Fruit fly (Drosophila melanogaster): ENCODE results near the gene CG42857.
A peak's percentile ranks its signal among the peaks of the same experiment; 100 is the strongest.

Gene CG42857

DNA sequence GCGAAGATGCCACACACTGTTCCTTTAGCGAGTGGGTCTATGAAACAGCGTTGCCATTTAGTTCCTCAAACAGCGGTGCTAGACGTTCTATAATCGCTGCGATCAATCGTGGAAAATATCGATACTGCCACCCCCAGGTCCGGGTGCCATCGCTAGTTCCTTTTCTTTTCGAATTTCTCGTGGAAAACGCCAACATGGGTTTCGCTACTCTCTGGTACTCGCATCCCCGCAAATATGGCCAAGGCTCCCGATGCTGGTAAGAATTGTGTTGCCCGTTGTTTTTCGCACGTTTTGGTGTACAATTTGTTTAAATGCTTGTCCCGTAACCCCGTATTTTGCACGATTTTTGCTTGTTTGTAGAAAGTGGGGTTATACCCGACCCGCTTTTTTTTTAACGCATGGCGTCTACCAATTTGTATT lies 43.0 kb downstream of the CG42857 start, which contains the start of gene RpS29 (continued):
- TF ChIP-seq CG16815 (GFP tag; optimal IDR thresholded peaks at IDR 0.05) (peak; percentile 2), fd64A (GFP tag; optimal IDR thresholded peaks at IDR 0.05) (peak; percentile 59), CG6272 (GFP tag; IDR thresholded peaks at IDR 0.05) (peak; percentile 83), Oaz (GFP tag; IDR thresholded peaks at IDR 0.05) (peak; percentile 31; the same call in 1 of the 2 replicates), CG2678 (tag; optimal IDR thresholded peaks at IDR 0.05) (peak; percentile 68), CG12659 (GFP tag; optimal IDR thresholded peaks at IDR 0.05) (peak; percentile 92), CG4360 (GFP tag; IDR thresholded peaks at IDR 0.05) (no peak), CG9215 (GFP tag; IDR thresholded peaks at IDR 0.05) (peak; percentile 58; the same call in 1 of the 2 replicates), Bdp1 (GFP tag; optimal IDR thresholded peaks at IDR 0.05) (peak; percentile 76), CkIIα-i1 (GFP tag; IDR thresholded peaks at IDR 0.05) (0 out of 2 replicates have a peak, but pooled peaks have one; percentile 33), prd (optimal IDR thresholded peaks at IDR 0.05) (no peak), prd (GFP tag; IDR thresholded peaks at IDR 0.05) (peak; percentile 76), CG11695 (GFP tag; IDR thresholded peaks at IDR 0.05) (peak; percentile 47; the same call in 2 of the 3 replicates), fu2 (GFP tag; optimal IDR thresholded peaks at IDR 0.05) (peak; percentile 84), tx (GFP tag; optimal IDR thresholded peaks at IDR 0.05) (peak; percentile 80), CG11093 (GFP tag; IDR thresholded peaks at IDR 0.05) (no peak), tgo (GFP tag; IDR thresholded peaks at IDR 0.05) (peak; percentile 65), CG10147 (GFP tag; optimal IDR thresholded peaks at IDR 0.05) (peak; percentile 58), Sry-δ (GFP tag; optimal IDR thresholded peaks at IDR 0.05) (peak; percentile 100), CG13296 (GFP tag; optimal IDR thresholded peaks at IDR 0.05) (peak; percentile 90), lab (GFP tag; optimal IDR thresholded peaks at IDR 0.05) (peak; percentile 93), shn (GFP tag; optimal IDR thresholded peaks at IDR 0.05) (peak; percentile 88), HLH3B (GFP tag; IDR thresholded peaks at IDR 0.05) (peak; percentile 73), Hr39 (optimal IDR thresholded peaks at IDR 0.05) (no peak), Bteb2 (GFP tag; optimal IDR thresholded peaks at IDR 0.05) (peak; percentile 76), pfk (GFP tag; optimal IDR thresholded peaks at IDR 0.05) (peak; percentile 77), her (GFP tag; optimal IDR thresholded peaks at IDR 0.05) (peak; percentile 89), p53 (GFP tag; optimal IDR thresholded peaks at IDR 0.05) (peak; percentile 83), TFAM (GFP tag; optimal IDR thresholded peaks at IDR 0.05) (no peak), knrl (GFP tag; IDR thresholded peaks at IDR 0.05; ENCODE audit: partially characterized antibody) (peak; percentile 95), CG32767 (GFP tag; IDR thresholded peaks at IDR 0.05) (peak; percentile 57; the same call in 1 of the 2 replicates), NFAT (GFP tag; IDR thresholded peaks at IDR 0.05) (peak; percentile 94), CG12155 (GFP tag; optimal IDR thresholded peaks at IDR 0.05) (peak; percentile 97), Gug (GFP tag; IDR thresholded peaks at IDR 0.05) (peak; percentile 87), zfh1 (GFP tag; IDR thresholded peaks at IDR 0.05) (peak; percentile 84), sc (optimal IDR thresholded peaks at IDR 0.05) (no peak), sc (GFP tag; optimal IDR thresholded peaks at IDR 0.05) (no peak), sna (GFP tag; IDR thresholded peaks at IDR 0.05; ENCODE audit: partially characterized antibody) (peak; percentile 90), unpg (GFP tag; optimal IDR thresholded peaks at IDR 0.05) (peak; percentile 66), peb (GFP tag; IDR thresholded peaks at IDR 0.05) (0 out of 2 replicates have a peak, but pooled peaks have one; percentile 17), CG17328 (GFP tag; IDR thresholded peaks at IDR 0.05) (peak; percentile 74), CG8290 (GFP tag; optimal IDR thresholded peaks at IDR 0.05) (peak; percentile 73), CG8290 (tag; optimal IDR thresholded peaks at IDR 0.05) (peak; percentile 31 to 95), Gsc (GFP tag; IDR thresholded peaks at IDR 0.05) (no peak), CG11696 (GFP tag; IDR thresholded peaks at IDR 0.05) (no peak), bowl (GFP tag; IDR thresholded peaks at IDR 0.05) (no peak; the same call in 1 of the 2 replicates), al (GFP tag; IDR thresholded peaks at IDR 0.05) (peak; percentile 72), CG13123 (GFP tag; optimal IDR thresholded peaks at IDR 0.05) (peak; percentile 74), Pdp1 (GFP tag; optimal IDR thresholded peaks at IDR 0.05) (peak; percentile 82 to 89), CHES-1-like (GFP tag; optimal IDR thresholded peaks at IDR 0.05) (peak; percentile 93), vnd (GFP tag; IDR thresholded peaks at IDR 0.05; ENCODE audit: partially characterized antibody) (peak; percentile 84), crp (GFP tag; optimal IDR thresholded peaks at IDR 0.05) (peak in 1 of 2 experiments; percentile 50)

Measured in whole organism, embryonic.